Worm (Caenorhabditis elegans): ENCODE data around the gene glb-33.
A peak's percentile ranks its signal among the peaks of the same experiment; 100 is the strongest.

The glb-33 gene

DNA sequence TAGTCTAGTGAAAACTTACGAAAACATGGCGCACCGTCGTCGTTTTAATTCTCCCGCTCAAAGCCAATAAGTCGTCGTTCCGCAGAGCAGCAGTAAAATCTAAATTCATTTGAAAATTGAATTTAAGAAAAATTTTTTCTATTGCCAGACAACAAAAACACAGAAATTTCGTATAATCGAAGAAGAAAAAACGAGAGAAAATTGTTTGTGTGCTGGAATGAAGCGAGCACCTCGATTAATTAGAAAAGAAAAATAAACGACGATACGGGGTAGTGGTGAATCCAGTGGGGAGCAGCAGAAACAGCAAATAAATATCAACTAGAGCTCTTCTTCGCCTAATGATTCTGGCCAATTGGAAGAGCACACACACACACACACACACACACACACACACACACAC is 19.0 kb downstream of the glb-33 start, which contains the start of gene snt-3:
Gene snt-3 (minus strand): TSS at position 101 of the 400 bp plus-strand sequence.
- TF ChIP-seq skn-1 (tag; optimal IDR thresholded peaks at IDR 0.05) (no peak), zip-11 (GFP tag; IDR thresholded peaks at IDR 0.05) (no peak), ceh-62 (tag; optimal IDR thresholded peaks at IDR 0.05) (no peak), Y5F2A.4 (GFP tag; optimal IDR thresholded peaks at IDR 0.05) (no peak), ceh-32 (tag; optimal IDR thresholded peaks at IDR 0.05; ENCODE audit: poor library complexity) (no peak), hmg-1.1 (GFP tag; IDR thresholded peaks at IDR 0.05) (no peak), attf-4 (tag; optimal IDR thresholded peaks at IDR 0.05) (no peak), aha-1 (tag) (peak; percentile 27)

DNA sequence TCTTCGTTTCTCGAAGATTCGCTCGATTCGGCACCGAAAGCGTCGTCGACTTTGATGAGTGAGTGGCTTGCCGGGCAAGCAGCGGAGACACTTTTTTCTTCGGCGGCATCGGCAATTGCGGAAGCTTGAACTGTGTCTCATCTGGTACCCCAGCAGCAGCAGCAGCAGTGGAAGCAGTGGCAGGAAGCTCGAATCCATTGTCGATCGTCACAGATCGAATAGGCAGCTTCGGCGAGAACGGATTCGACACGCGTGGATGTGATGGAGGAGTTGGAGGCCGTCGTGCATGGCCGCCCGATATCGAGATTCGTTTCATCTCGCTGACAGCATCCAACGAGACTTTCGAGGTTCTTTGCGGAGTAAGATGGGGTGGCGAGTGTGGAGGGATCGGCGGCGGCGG is 23.1 kb downstream of the glb-33 start:
- TF ChIP-seq lir-3 (tag; optimal IDR thresholded peaks at IDR 0.05) (no peak), madf-9 (GFP tag; conservative IDR thresholded peaks at IDR 0.05) (no peak), hlh-11 (tag; optimal IDR thresholded peaks at IDR 0.05) (no peak), mxl-2 (GFP tag; conservative IDR thresholded peaks at IDR 0.05) (no peak), cey-2 (tag; optimal IDR thresholded peaks at IDR 0.05; ENCODE audit: borderline replicate concordance, insufficient read depth) (no peak), D1046.2 (GFP tag; IDR thresholded peaks at IDR 0.05) (0 out of 2 replicates have a peak, but pooled peaks have one; percentile 43), lim-7 (GFP tag; IDR thresholded peaks at IDR 0.05) (0 out of 2 replicates have a peak, but pooled peaks have one; percentile 18), fkh-10 (GFP tag; optimal IDR thresholded peaks at IDR 0.05) (no peak), mdt-29 (GFP tag; IDR thresholded peaks at IDR 0.05) (no peak), ceh-28 (tag; optimal IDR thresholded peaks at IDR 0.05) (no peak), egl-43 (GFP tag; IDR thresholded peaks at IDR 0.05) (0 out of 2 replicates have a peak, but pooled peaks have one; percentile 11), hlh-30 (tag; optimal IDR thresholded peaks at IDR 0.05; ENCODE audit: insufficient read depth) (no peak), set-16 (GFP tag; IDR thresholded peaks at IDR 0.05) (peak; percentile 82)

DNA sequence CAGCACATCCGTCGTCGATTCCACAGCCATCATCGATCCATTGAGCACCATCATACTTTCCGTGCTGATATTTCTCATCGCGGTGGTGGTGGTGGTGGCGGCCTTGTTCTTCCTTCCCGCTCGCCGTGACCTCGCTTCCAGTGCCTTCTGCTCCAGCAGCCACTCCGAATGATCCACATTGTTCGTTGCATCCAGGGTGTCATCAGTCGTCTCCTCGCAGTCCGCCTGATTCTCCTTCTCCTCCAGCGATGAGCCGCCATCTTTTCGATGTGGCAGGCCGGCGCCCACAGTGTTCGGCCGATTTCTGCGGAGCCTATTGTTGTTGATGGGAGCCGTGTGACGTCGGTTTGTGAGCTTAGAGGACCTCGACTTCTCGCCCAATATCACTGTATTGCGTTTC is 26.1 kb downstream of the glb-33 start:
- no peak for TF ChIP-seq lin-1 (GFP tag; IDR thresholded peaks at IDR 0.05)
- TF ChIP-seq dpl-1 (GFP tag; optimal IDR thresholded peaks at IDR 0.05), result no peak
- no peak for TF ChIP-seq madf-9 (GFP tag; conservative IDR thresholded peaks at IDR 0.05)
- TF ChIP-seq madf-5 (GFP tag; IDR thresholded peaks at IDR 0.05), result no peak
- peak; percentile 83 for TF ChIP-seq set-16 (GFP tag; IDR thresholded peaks at IDR 0.05)
- TF ChIP-seq ceh-62 (tag; optimal IDR thresholded peaks at IDR 0.05), result no peak
- TF ChIP-seq F44E2.7 (GFP tag; IDR thresholded peaks at IDR 0.05), result no peak
- TF ChIP-seq nhr-111 (GFP tag; optimal IDR thresholded peaks at IDR 0.05), result no peak
- TF ChIP-seq unc-62 (GFP tag; optimal IDR thresholded peaks at IDR 0.05 in 1 of 2), result peak in 1 of 2 experiments; percentile 27
- TF ChIP-seq unc-62 (tag; optimal IDR thresholded peaks at IDR 0.05), result no peak
- no peak for TF ChIP-seq lin-39 (tag; optimal IDR thresholded peaks at IDR 0.05)
- TF ChIP-seq lin-38 (GFP tag; IDR thresholded peaks at IDR 0.05), result no peak
- TF ChIP-seq gei-8 (GFP tag; optimal IDR thresholded peaks at IDR 0.05), result no peak
- TF ChIP-seq nhr-77 (tag; optimal IDR thresholded peaks at IDR 0.05), result no peak
- TF ChIP-seq Y75B8A.6 (GFP tag; IDR thresholded peaks at IDR 0.05), result no peak
- no peak for TF ChIP-seq mxl-3 (GFP tag; optimal IDR thresholded peaks at IDR 0.05)
- TF ChIP-seq nhr-41 (GFP tag; IDR thresholded peaks at IDR 0.05), result no peak
- TF ChIP-seq T20F7.1 (GFP tag; optimal IDR thresholded peaks at IDR 0.05), result no peak
- no peak for TF ChIP-seq lin-29 (GFP tag; IDR thresholded peaks at IDR 0.05)

All from whole organism, L4 larva.